Fruit fly (Drosophila melanogaster): ENCODE results near the gene CG7857.

The CG7857 gene

DNA sequence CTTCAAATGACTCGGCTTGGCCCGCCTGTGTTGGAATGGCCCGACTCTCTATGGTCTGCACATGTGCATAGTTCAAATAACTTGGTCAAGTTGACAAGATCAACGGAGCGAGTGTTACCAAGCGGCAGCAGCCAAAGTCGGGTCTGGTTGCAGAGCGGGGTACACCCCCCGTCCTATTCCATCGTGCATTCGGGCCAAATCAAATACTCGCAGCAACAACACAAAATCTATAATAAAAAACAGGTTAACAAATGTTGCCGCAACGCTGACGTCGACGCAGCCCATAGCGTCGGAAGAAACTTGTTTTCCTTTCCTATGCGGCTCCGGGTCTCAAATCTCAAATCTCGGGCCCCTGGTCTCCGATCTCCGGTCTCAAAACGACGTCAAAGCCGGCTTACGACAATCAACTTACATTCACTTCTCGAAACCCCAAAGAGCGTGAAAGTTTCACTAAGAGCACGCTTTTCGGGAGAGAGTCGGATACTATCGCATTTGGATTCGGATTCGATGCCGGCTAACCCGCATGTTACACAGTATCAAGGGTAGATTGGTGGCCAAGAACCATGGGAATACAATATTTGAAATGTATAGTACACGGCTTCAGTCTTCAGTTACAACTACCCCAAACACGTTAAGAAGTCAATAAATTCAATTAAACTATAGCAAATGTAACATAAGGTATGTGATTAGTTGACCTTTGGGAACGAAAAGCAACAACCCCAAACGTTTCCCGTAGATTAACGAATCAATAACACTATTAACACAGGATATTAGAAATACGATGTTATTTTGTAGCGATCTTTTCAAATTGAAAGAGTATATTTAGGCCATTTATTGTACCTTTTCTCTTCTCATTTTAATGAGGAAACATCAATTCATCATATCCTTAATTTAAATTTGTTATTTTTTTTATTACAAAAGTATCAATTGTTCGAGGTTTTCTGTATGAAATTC, 29.9 kb upstream of the CG7857 start (continued):
- TF ChIP-seq nerfin-2 (GFP tag; IDR thresholded peaks at IDR 0.05; ENCODE audit: partially characterized antibody) = no peak
- TF ChIP-seq CG7271 (tag; optimal IDR thresholded peaks at IDR 0.05) = no peak
- TF ChIP-seq Awh (GFP tag; IDR thresholded peaks at IDR 0.05) = no peak; the same call in 1 of the 2 replicates
- TF ChIP-seq CG17568 (GFP tag; optimal IDR thresholded peaks at IDR 0.05) = no peak
- no peak for TF ChIP-seq CG2875 (GFP tag; optimal IDR thresholded peaks at IDR 0.05)
- TF ChIP-seq so (GFP tag; IDR thresholded peaks at IDR 0.05) = no peak
- TF ChIP-seq gcm (GFP tag; optimal IDR thresholded peaks at IDR 0.05) = peak; percentile 53
- peak; percentile 16 for TF ChIP-seq Blimp-1 (GFP tag; optimal IDR thresholded peaks at IDR 0.05)
- peak; percentile 52 for TF ChIP-seq chn (GFP tag; optimal IDR thresholded peaks at IDR 0.05)
- peak; percentile 91 for TF ChIP-seq row (GFP tag; IDR thresholded peaks at IDR 0.05)
- peak; percentile 48; the same call in 1 of the 2 replicates for TF ChIP-seq aop (GFP tag; IDR thresholded peaks at IDR 0.05)
- peak; percentile 46 for TF ChIP-seq CG18476 (GFP tag; optimal IDR thresholded peaks at IDR 0.05)
- TF ChIP-seq Dip3 (GFP tag; optimal IDR thresholded peaks at IDR 0.05) = peak; percentile 56
- TF ChIP-seq CG14014 (GFP tag; IDR thresholded peaks at IDR 0.05) = no peak
- peak; percentile 44 for TF ChIP-seq caup (GFP tag; optimal IDR thresholded peaks at IDR 0.05; ENCODE audit: severe bottlenecking)
- TF ChIP-seq Side (GFP tag; optimal IDR thresholded peaks at IDR 0.05) = peak; percentile 32
- peak; percentile 99 for TF ChIP-seq kni (GFP tag; optimal IDR thresholded peaks at IDR 0.05)
- TF ChIP-seq Tbp (GFP tag; optimal IDR thresholded peaks at IDR 0.05) = no peak
- no peak; the same call in none of the 2 replicates for TF ChIP-seq CG32772 (GFP tag; IDR thresholded peaks at IDR 0.05)
- TF ChIP-seq CG3995 (GFP tag; optimal IDR thresholded peaks at IDR 0.05) = no peak
- peak; percentile 35 for TF ChIP-seq Mad (GFP tag; optimal IDR thresholded peaks at IDR 0.05)
- TF ChIP-seq Optix (GFP tag; IDR thresholded peaks at IDR 0.05) = no peak
- TF ChIP-seq CG6175 (GFP tag; IDR thresholded peaks at IDR 0.05) = 0 out of 3 replicates have a peak, but pooled peaks have one; percentile 14
- TF ChIP-seq dysf (GFP tag; IDR thresholded peaks at IDR 0.05) = 0 out of 3 replicates have a peak, but pooled peaks have one; percentile 37
- TF ChIP-seq CG1647 (GFP tag; optimal IDR thresholded peaks at IDR 0.05) = peak; percentile 40
- TF ChIP-seq ara (GFP tag; IDR thresholded peaks at IDR 0.05) = peak; percentile 36; the same call in 1 of the 2 replicates
- no peak for TF ChIP-seq sr (GFP tag; IDR thresholded peaks at IDR 0.05)
- peak; percentile 23 for TF ChIP-seq vfl (GFP tag; optimal IDR thresholded peaks at IDR 0.05)
- peak; percentile 61 for TF ChIP-seq CG12769 (tag; optimal IDR thresholded peaks at IDR 0.05)
- TF ChIP-seq lola (GFP tag; optimal IDR thresholded peaks at IDR 0.05) = peak in 1 of 3 experiments; percentile 83
- TF ChIP-seq Sox100B (GFP tag; optimal IDR thresholded peaks at IDR 0.05) = peak; percentile 78
- no peak for TF ChIP-seq CG10959 (GFP tag; IDR thresholded peaks at IDR 0.05)
- peak; percentile 57 for TF ChIP-seq CG9817 (tag; optimal IDR thresholded peaks at IDR 0.05)
- no peak for TF ChIP-seq Stat92E (GFP tag; optimal IDR thresholded peaks at IDR 0.05)
- no peak for TF ChIP-seq mirr (GFP tag; optimal IDR thresholded peaks at IDR 0.05)
- TF ChIP-seq CG11560 (tag; IDR thresholded peaks at IDR 0.05) = peak; percentile 52; the same call in 1 of the 3 replicates
- TF ChIP-seq HLH3B (GFP tag; IDR thresholded peaks at IDR 0.05) = peak; percentile 41; the same call in 1 of the 2 replicates
- no peak for TF ChIP-seq D (optimal IDR thresholded peaks at IDR 0.05)
- peak; percentile 43 for TF ChIP-seq D (GFP tag; optimal IDR thresholded peaks at IDR 0.05)
- peak; percentile 43 to 64 for TF ChIP-seq chif (GFP tag; optimal IDR thresholded peaks at IDR 0.05)
- no peak for TF ChIP-seq Poxn (GFP tag; IDR thresholded peaks at IDR 0.05)
- TF ChIP-seq CG15514 (GFP tag; optimal IDR thresholded peaks at IDR 0.05) = no peak
- TF ChIP-seq fd3F (GFP tag; optimal IDR thresholded peaks at IDR 0.05) = peak; percentile 33
- TF ChIP-seq hth (optimal IDR thresholded peaks at IDR 0.05) = no peak
- peak; percentile 59 for TF ChIP-seq zfh2 (GFP tag; optimal IDR thresholded peaks at IDR 0.05)
- peak; percentile 68 for TF ChIP-seq HLH54F (GFP tag; optimal IDR thresholded peaks at IDR 0.05)
- peak; percentile 18 for TF ChIP-seq en (GFP tag; optimal IDR thresholded peaks at IDR 0.05)
- peak; percentile 53 for TF ChIP-seq CG12155 (GFP tag; optimal IDR thresholded peaks at IDR 0.05)
